Worm (Caenorhabditis elegans) whole organism, midembryonic: Measurements from ENCODE around the gene taap-1.

Experiments
- T22C8.4 ChIP-seq: fragments of 200-800 bp; sonication (Bioruptor generic); IDR thresholded peaks from 2 replicates; pipeline ENCODE4 v1.3.6; 2022; ENCODE audit warnings: missing genetic modification characterization, missing compliant biosample characterization
- flt-1 ChIP-seq: fragments of 200-800 bp; sonication (Bioruptor generic); IDR thresholded peaks from 2 replicates; pipeline ENCODE4 v1.3.6; 2022; ENCODE audit warnings: missing genetic modification characterization, missing compliant biosample characterization
- tab-1 ChIP-seq: fragments of 200-800 bp; sonication (Bioruptor generic); IDR thresholded peaks from 2 replicates; pipeline ENCODE4 v1.3.6; 2022; ENCODE audit warnings: missing genetic modification characterization, missing compliant biosample characterization
- ztf-23 ChIP-seq: fragments of 200-800 bp; sonication (Bioruptor generic); IDR thresholded peaks from 2 replicates; pipeline ENCODE4 v1.3.6; 2022; ENCODE audit warnings: missing genetic modification reagents, missing genetic modification characterization, missing compliant biosample characterization
- ztf-29 ChIP-seq: fragments of 200-800 bp; sonication (Bioruptor generic); IDR thresholded peaks from 2 replicates; pipeline ENCODE4 v1.3.6; 2022; ENCODE audit warnings: missing genetic modification reagents, missing genetic modification characterization, missing compliant biosample characterization

- TF ChIP-seq flt-1 (GFP tag; lab: Robert Waterston, UW) = no peak
- no peak for TF ChIP-seq ztf-23 (GFP tag; lab: Robert Waterston, UW)
- TF ChIP-seq tab-1 (GFP tag; lab: Robert Waterston, UW) = no peak
- TF ChIP-seq T22C8.4 = no peak
- TF ChIP-seq ztf-29 (GFP tag; lab: Robert Waterston, UW) = no peak
These were observed 31.1 kb upstream of the taap-1 start, which contains the start of gene ctg-2 for ce11 chrII:8514729-8515128.
